Fruit fly (Drosophila melanogaster): ENCODE data around the gene Dora.

The Dora gene

dm6 chrX:18899835-18900460, 36.2 kb downstream of the Dora start, which contains the start of gene CG7378 (continued):
- TF ChIP-seq CG9139 (GFP tag; optimal IDR thresholded peaks at IDR 0.05): no peak
- TF ChIP-seq CG7368 (GFP tag; optimal IDR thresholded peaks at IDR 0.05): no peak
- TF ChIP-seq Smox (GFP tag; optimal IDR thresholded peaks at IDR 0.05): no peak
- TF ChIP-seq CG8632 (GFP tag; optimal IDR thresholded peaks at IDR 0.05): no peak
- no peak for TF ChIP-seq CG11902 (GFP tag; optimal IDR thresholded peaks at IDR 0.05)
- TF ChIP-seq CG6808 (GFP tag; optimal IDR thresholded peaks at IDR 0.05): no peak
- TF ChIP-seq CG15336 (GFP tag; IDR thresholded peaks at IDR 0.05): no peak
- TF ChIP-seq Sox15 (GFP tag; optimal IDR thresholded peaks at IDR 0.05): no peak
- TF ChIP-seq Lpt (GFP tag; optimal IDR thresholded peaks at IDR 0.05): no peak
- peak; percentile 35 for TF ChIP-seq Hr4 (GFP tag; optimal IDR thresholded peaks at IDR 0.05)
- TF ChIP-seq dsx (GFP tag; optimal IDR thresholded peaks at IDR 0.05; ENCODE audit: poor library complexity, severe bottlenecking): no peak
- no peak for TF ChIP-seq acj6 (GFP tag; optimal IDR thresholded peaks at IDR 0.05)
- no peak for TF ChIP-seq salr (GFP tag; optimal IDR thresholded peaks at IDR 0.05)
- no peak for TF ChIP-seq topi (GFP tag; optimal IDR thresholded peaks at IDR 0.05)
- peak; percentile 5; the same call in 1 of the 3 replicates for TF ChIP-seq eg (GFP tag; IDR thresholded peaks at IDR 0.05)
- TF ChIP-seq cyc (GFP tag; optimal IDR thresholded peaks at IDR 0.05): no peak

DNA sequence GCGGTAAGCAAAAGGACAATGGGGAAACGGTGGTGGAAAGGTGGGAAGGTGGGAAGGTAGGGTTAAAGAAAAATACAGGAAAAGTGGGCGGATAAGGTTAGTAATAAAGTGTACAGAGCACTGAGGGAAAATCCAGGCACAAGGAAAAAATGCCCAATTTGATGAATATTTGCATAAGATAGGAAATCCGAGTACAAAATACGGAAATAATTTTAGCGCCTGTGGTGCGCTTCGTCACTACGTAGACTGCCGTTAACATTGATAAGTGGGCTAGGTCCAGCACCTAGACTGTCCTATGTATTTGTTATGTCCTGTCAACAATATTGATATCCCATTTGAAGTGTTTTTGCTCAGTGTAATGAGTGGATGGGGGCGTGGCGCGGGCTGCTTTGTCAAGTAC, 37.2 kb downstream of the Dora start:
- TF ChIP-seq pdm3 (GFP tag; optimal IDR thresholded peaks at IDR 0.05) (no peak), CG4318 (GFP tag; optimal IDR thresholded peaks at IDR 0.05) (no peak), CG7368 (GFP tag; optimal IDR thresholded peaks at IDR 0.05) (no peak), CG6276 (GFP tag; optimal IDR thresholded peaks at IDR 0.05) (no peak), CG16779 (tag; optimal IDR thresholded peaks at IDR 0.05) (no peak), CG31627 (GFP tag; optimal IDR thresholded peaks at IDR 0.05) (no peak), CG6854 (GFP tag; optimal IDR thresholded peaks at IDR 0.05) (no peak)

DNA sequence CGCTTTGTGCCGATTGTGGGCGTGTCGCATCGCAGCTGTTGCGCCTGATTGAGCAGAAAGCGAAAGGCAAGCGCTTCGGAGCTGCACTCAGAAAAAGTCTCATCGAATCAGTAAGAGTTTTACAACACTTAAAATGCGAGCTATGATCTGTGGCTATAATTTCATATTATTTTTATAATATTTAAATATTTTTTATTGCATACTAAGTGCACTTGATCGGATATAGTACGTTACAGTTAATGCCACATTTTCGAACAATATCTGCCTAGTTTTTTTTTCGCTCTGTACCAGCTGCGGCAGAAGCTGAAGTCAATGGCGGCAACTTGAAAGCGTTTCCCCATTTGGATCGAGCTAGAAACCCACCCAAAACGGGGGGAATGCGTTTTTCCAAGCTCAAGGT, 39.0 kb downstream of the Dora start:
- 0 out of 3 replicates have a peak, but pooled peaks have one; percentile 10 for TF ChIP-seq eg (GFP tag; IDR thresholded peaks at IDR 0.05)
- no peak for TF ChIP-seq Sox102F (GFP tag; optimal IDR thresholded peaks at IDR 0.05)
- 0 out of 2 replicates have a peak, but pooled peaks have one; percentile 29 for TF ChIP-seq CG15336 (GFP tag; IDR thresholded peaks at IDR 0.05)
- TF ChIP-seq CG32006 (GFP tag; optimal IDR thresholded peaks at IDR 0.05): peak; percentile 21
- TF ChIP-seq CG6163 (GFP tag; IDR thresholded peaks at IDR 0.05): 0 out of 3 replicates have a peak, but pooled peaks have one; percentile 23
- no peak for TF ChIP-seq Eip93F (GFP tag; optimal IDR thresholded peaks at IDR 0.05)
- TF ChIP-seq Eip78C (GFP tag): peak; percentile 53

DNA sequence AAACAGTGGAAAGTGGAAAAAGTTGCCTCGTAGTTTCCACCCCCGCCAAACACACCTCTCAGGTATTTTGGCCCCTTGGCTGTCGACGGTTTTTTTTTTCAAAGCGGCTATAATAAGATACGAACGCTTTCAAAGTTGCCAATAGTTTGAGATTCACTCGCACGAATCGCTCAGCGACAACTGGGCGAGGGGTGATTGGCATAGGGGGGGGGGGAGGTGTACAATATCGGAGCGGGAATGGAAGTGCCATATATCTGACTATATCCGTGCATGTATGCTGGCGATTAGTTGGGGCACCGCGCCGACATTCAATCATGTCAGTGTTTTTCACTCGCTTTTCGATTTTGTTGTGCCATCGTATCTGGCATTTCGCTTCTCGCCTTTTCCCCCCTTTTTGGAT, 41.4 kb downstream of the Dora start:
- TF ChIP-seq Eip93F (GFP tag; optimal IDR thresholded peaks at IDR 0.05) (no peak), eg (GFP tag; IDR thresholded peaks at IDR 0.05) (no peak), Ets21C (GFP tag; optimal IDR thresholded peaks at IDR 0.05) (no peak), CG1621 (tag; optimal IDR thresholded peaks at IDR 0.05) (no peak), Hr4 (GFP tag; optimal IDR thresholded peaks at IDR 0.05) (no peak), Sox15 (GFP tag; optimal IDR thresholded peaks at IDR 0.05) (no peak), fkh (GFP tag; optimal IDR thresholded peaks at IDR 0.05) (no peak), CG16779 (tag; optimal IDR thresholded peaks at IDR 0.05) (no peak), CG32006 (GFP tag; optimal IDR thresholded peaks at IDR 0.05) (no peak), topi (GFP tag; optimal IDR thresholded peaks at IDR 0.05) (no peak), lz (GFP tag; optimal IDR thresholded peaks at IDR 0.05) (no peak), CG7368 (GFP tag; optimal IDR thresholded peaks at IDR 0.05) (no peak), CG8319 (GFP tag; optimal IDR thresholded peaks at IDR 0.05) (no peak), svp (GFP tag) (no peak), dac (GFP tag; optimal IDR thresholded peaks at IDR 0.05) (no peak), esn (GFP tag; optimal IDR thresholded peaks at IDR 0.05) (no peak), CG15336 (GFP tag; IDR thresholded peaks at IDR 0.05) (no peak), CG6808 (GFP tag; optimal IDR thresholded peaks at IDR 0.05) (no peak)
